Worm (Caenorhabditis elegans): ENCODE measurements around the gene scl-20.

The scl-20 gene

DNA sequence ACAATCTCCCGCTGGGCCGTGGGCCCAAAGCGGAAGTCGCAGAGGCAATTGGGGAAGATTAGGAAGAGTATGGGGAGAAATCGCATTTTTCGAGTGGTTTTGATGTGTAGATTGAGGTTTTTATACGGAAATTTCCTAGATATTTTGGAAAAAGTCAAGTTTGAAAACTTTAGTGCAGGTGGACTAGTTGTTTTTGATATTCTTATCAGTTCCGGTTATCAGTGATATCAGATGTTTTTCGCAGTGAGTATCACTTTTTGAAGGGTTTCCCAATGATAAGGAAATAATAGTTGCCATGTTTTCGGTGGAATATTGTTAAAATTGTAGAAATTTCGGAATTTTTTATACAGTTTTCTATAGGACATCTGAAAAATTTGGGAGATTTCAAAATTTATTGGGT is at the start of gene scl-20:
scl-20 (minus strand) TSS at position 101 of the 400 bp plus-strand sequence.
- TF ChIP-seq ceh-79 (tag; optimal IDR thresholded peaks at IDR 0.05): no peak
- TF ChIP-seq F22D6.2 (tag; optimal IDR thresholded peaks at IDR 0.05): no peak
- no peak for TF ChIP-seq nfyb-1 (GFP tag; IDR thresholded peaks at IDR 0.05)
- TF ChIP-seq dox-1 (GFP tag; IDR thresholded peaks at IDR 0.05): no peak
- no peak for TF ChIP-seq ekl-4 (GFP tag; IDR thresholded peaks at IDR 0.05)
- TF ChIP-seq pbrm-1 (GFP tag; IDR thresholded peaks at IDR 0.05): no peak
- TF ChIP-seq fkh-3 (tag; optimal IDR thresholded peaks at IDR 0.05): no peak
- no peak for TF ChIP-seq sdz-38 (tag; optimal IDR thresholded peaks at IDR 0.05)
- no peak for TF ChIP-seq F33H1.4 (GFP tag; IDR thresholded peaks at IDR 0.05)
- no peak for TF ChIP-seq T07F8.4 (tag; optimal IDR thresholded peaks at IDR 0.05)
- no peak for TF ChIP-seq nfya-1 (tag; optimal IDR thresholded peaks at IDR 0.05; ENCODE audit: borderline replicate concordance, insufficient read depth)
- TF ChIP-seq ztf-3 (GFP tag; optimal IDR thresholded peaks at IDR 0.05): no peak
- no peak for TF ChIP-seq F57A8.1 (GFP tag; optimal IDR thresholded peaks at IDR 0.05)

DNA sequence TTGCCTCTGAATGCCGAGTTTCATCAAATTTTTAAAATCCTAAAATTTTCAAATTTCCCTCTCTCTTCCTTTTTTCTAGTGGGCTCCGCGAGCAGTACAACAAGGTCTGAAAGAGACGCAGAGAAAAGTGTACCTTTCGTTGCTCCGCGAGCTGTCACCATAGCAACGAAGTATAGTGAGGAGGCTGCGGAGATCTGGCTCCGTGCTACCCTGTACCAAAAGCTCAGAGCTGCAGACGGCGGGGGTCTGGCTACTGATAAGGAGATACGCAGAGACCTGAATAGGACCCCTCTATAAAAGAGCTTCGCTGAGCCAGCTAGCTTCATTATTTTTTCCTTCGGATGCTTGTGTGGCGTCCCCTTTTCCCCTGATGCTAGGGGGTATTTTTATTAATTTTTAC is 49.2 kb upstream of the scl-20 start, which contains the start of gene Y17D7B.10:
Y17D7B.10 (plus strand) TSS at position 243 of the 400 bp plus-strand sequence.
- TF ChIP-seq C06A6.2 (GFP tag; conservative IDR thresholded peaks at IDR 0.05): no peak

DNA sequence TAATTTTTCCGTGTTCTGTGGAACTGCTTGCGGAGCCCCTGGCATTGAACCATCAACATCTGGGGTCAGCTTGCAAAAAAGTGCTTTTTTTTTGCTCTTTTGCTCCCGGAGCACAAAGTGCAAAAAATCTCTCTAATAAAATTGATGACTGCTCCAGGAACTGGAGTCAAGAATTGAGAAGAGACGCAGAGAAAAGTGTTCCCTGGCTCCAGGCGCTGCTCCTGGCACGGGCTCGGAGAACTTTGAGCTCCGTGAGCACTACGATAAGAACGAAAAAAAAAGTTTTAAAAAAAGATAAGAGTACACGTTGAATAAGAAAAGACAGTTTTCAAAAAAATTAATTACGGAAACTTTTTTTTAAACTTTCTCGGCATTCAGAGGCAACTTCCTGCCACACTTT is 48.5 kb upstream of the scl-20 start:
- no peak for TF ChIP-seq cebp-1 (GFP tag; IDR thresholded peaks at IDR 0.05)
- TF ChIP-seq cebp-1 (tag; optimal IDR thresholded peaks at IDR 0.05): peak; percentile 32
- no peak for TF ChIP-seq attf-6 (GFP tag; IDR thresholded peaks at IDR 0.05)
- TF ChIP-seq repo-1 (tag; optimal IDR thresholded peaks at IDR 0.05): no peak
- no peak for TF ChIP-seq unc-62 (GFP tag; optimal IDR thresholded peaks at IDR 0.05)
- TF ChIP-seq lin-35 (GFP tag; optimal IDR thresholded peaks at IDR 0.05): peak in 1 of 3 experiments; percentile 15
- no peak for TF ChIP-seq madf-10 (tag; optimal IDR thresholded peaks at IDR 0.05)
- no peak for TF ChIP-seq B0035.1 (tag; optimal IDR thresholded peaks at IDR 0.05)
- TF ChIP-seq Y95B8A.8 (GFP tag; IDR thresholded peaks at IDR 0.05): no peak
- no peak for TF ChIP-seq nhr-27 (tag; optimal IDR thresholded peaks at IDR 0.05)
- TF ChIP-seq snpc-4 (GFP tag; optimal IDR thresholded peaks at IDR 0.05): no peak
- peak in 1 of 4 experiments; percentile 15 for TF ChIP-seq snpc-4 (tag; optimal IDR thresholded peaks at IDR 0.05)
- no peak for TF ChIP-seq egrh-3 (GFP tag; IDR thresholded peaks at IDR 0.05)
- TF ChIP-seq unc-130 (GFP tag; optimal IDR thresholded peaks at IDR 0.05): no peak
- peak; percentile 61 for TF ChIP-seq dox-1 (GFP tag; IDR thresholded peaks at IDR 0.05)
- no peak for TF ChIP-seq die-1 (tag; optimal IDR thresholded peaks at IDR 0.05)
- TF ChIP-seq nhr-80 (tag; optimal IDR thresholded peaks at IDR 0.05): peak; percentile 76
- TF ChIP-seq ceh-91 (GFP tag; IDR thresholded peaks at IDR 0.05): no peak
- TF ChIP-seq rpc-1 (optimal IDR thresholded peaks at IDR 0.05): no peak
- no peak for TF ChIP-seq rpc-1 (tag; optimal IDR thresholded peaks at IDR 0.05)
- no peak for TF ChIP-seq bed-1 (GFP tag; IDR thresholded peaks at IDR 0.05)
- no peak for TF ChIP-seq K11D2.4 (GFP tag; IDR thresholded peaks at IDR 0.05)
- no peak for TF ChIP-seq mcd-1 (GFP tag; IDR thresholded peaks at IDR 0.05)
- TF ChIP-seq ama-1 (optimal IDR thresholded peaks at IDR 0.05): no peak
- TF ChIP-seq ama-1 (GFP tag; optimal IDR thresholded peaks at IDR 0.05): no peak
- TF ChIP-seq F52B5.7 (tag; optimal IDR thresholded peaks at IDR 0.05): no peak
- no peak for TF ChIP-seq F57C9.4 (tag; optimal IDR thresholded peaks at IDR 0.05)
- no peak for TF ChIP-seq F33H1.4 (GFP tag; IDR thresholded peaks at IDR 0.05)
- TF ChIP-seq hmg-1.2 (GFP tag; IDR thresholded peaks at IDR 0.05): peak; percentile 27; the same call in 1 of the 2 replicates
- no peak for TF ChIP-seq F22D6.2 (tag; optimal IDR thresholded peaks at IDR 0.05)
- no peak for TF ChIP-seq hlh-12 (tag; optimal IDR thresholded peaks at IDR 0.05)
- TF ChIP-seq akir-1 (GFP tag; optimal IDR thresholded peaks at IDR 0.05): no peak
- TF ChIP-seq zfh-2 (GFP tag; conservative IDR thresholded peaks at IDR 0.05): peak; percentile 48
- TF ChIP-seq egl-44 (GFP tag; IDR thresholded peaks at IDR 0.05): no peak
- TF ChIP-seq aptf-2 (GFP tag; conservative IDR thresholded peaks at IDR 0.05): no peak
- TF ChIP-seq ztf-28 (GFP tag; IDR thresholded peaks at IDR 0.05): no peak
